Worm (Caenorhabditis elegans) whole organism, L2 larva: ENCODE results near the gene C36E6.2.

Experiments used
- C34F6.9 ChIP-seq: fragments of 150-350 bp; optimal IDR thresholded peaks from 2 replicates; lab custom pipeline; 2014; ENCODE audit warnings: missing biosample characterization, missing genetic modification characterization
- blmp-1 ChIP-seq: sonication (generic microtip); optimal IDR thresholded peaks from 2 replicates; lab custom pipeline; 2017; ENCODE audit warnings: missing genetic modification characterization, mild to moderate bottlenecking, missing compliant biosample characterization, antibody characterized with exemption, moderate library complexity; ENCODE audit not compliant: insufficient read depth
- ceh-16 ChIP-seq: fragments of 150-350 bp; optimal IDR thresholded peaks from 2 replicates; lab custom pipeline; 2014; ENCODE audit warnings: missing biosample characterization, missing genetic modification characterization
- egl-27 ChIP-seq: sonication (generic microtip); optimal IDR thresholded peaks from 3 replicates; lab custom pipeline; 2017; ENCODE audit warnings: missing biosample characterization, missing genetic modification reagents, missing genetic modification characterization
- gmeb-1 ChIP-seq: fragments of 150-350 bp; optimal IDR thresholded peaks from 2 replicates; lab custom pipeline; 2014; ENCODE audit warnings: missing biosample characterization, missing genetic modification characterization
- lin-39 ChIP-seq: fragments of 150-350 bp; optimal IDR thresholded peaks from 2 replicates; lab custom pipeline; 2014; ENCODE audit warnings: missing biosample characterization, missing genetic modification reagents, missing genetic modification characterization
- nhr-12 ChIP-seq: fragments of 150-350 bp; optimal IDR thresholded peaks from 2 replicates; lab custom pipeline; 2014; ENCODE audit warnings: missing biosample characterization, missing genetic modification characterization
- nhr-6 ChIP-seq: fragments of 150-350 bp; optimal IDR thresholded peaks from 2 replicates; lab custom pipeline; 2014; ENCODE audit warnings: missing biosample characterization, missing genetic modification characterization
- snpc-4 ChIP-seq: fragments of 150-350 bp; optimal IDR thresholded peaks from 2 replicates; lab custom pipeline; 2014; ENCODE audit warnings: missing biosample characterization, missing genetic modification characterization
- unc-39 ChIP-seq: fragments of 150-350 bp; optimal IDR thresholded peaks from 2 replicates; lab custom pipeline; 2014; ENCODE audit warnings: missing biosample characterization, missing genetic modification characterization
- unc-62 ChIP-seq: fragments of 150-350 bp; optimal IDR thresholded peaks from 2 replicates; lab custom pipeline; 2014; ENCODE audit warnings: missing biosample characterization, missing genetic modification reagents, missing genetic modification characterization
- ztf-1 ChIP-seq: fragments of 200-800 bp; sonication (Bioruptor generic); conservative IDR thresholded peaks from 2 replicates; pipeline ENCODE4 v1.3.6; 2022; ENCODE audit warnings: missing genetic modification characterization, missing compliant biosample characterization

ce11 chrX:17471703-17472102 lies 20.2 kb downstream of the C36E6.2 start:
- no peak for TF ChIP-seq unc-62 (GFP tag; lab: Kevin White, UChicago)
- TF ChIP-seq ztf-1 (GFP tag; lab: Robert Waterston, UW): no peak
- no peak for TF ChIP-seq egl-27 (tag; lab: Kevin White, UChicago)
- no peak for TF ChIP-seq ceh-16
- no peak for TF ChIP-seq nhr-12 (tag; lab: Kevin White, UChicago)
- no peak for TF ChIP-seq C34F6.9 (tag; lab: Kevin White, UChicago)
- no peak for TF ChIP-seq unc-39 (tag; lab: Kevin White, UChicago)
- TF ChIP-seq lin-39 (tag; lab: Kevin White, UChicago): no peak
- TF ChIP-seq blmp-1 (tag; lab: Kevin White, UChicago): no peak
- TF ChIP-seq snpc-4 (tag; lab: Kevin White, UChicago): no peak
- no peak for TF ChIP-seq nhr-6
- no peak for TF ChIP-seq gmeb-1 (tag; lab: Kevin White, UChicago)
